Worm (Caenorhabditis elegans): Measurements from ENCODE around the gene Y79H2A.2.
A peak's percentile ranks its signal among the peaks of the same experiment; 100 is the strongest.

- TF ChIP-seq atf-7 (tag; optimal IDR thresholded peaks at IDR 0.05) (no peak), zfh-2 (GFP tag; conservative IDR thresholded peaks at IDR 0.05) (0 out of 2 replicates have a peak, but pooled peaks have one; percentile 9), unc-62 (GFP tag; optimal IDR thresholded peaks at IDR 0.05) (no peak), lin-35 (GFP tag; optimal IDR thresholded peaks at IDR 0.05) (no peak), Y53F4B.3 (GFP tag; IDR thresholded peaks at IDR 0.05) (no peak)
These were observed 49.8 kb downstream of the Y79H2A.2 start for ce11 chrIII:11980743-11981142.
